Worm (Caenorhabditis elegans) whole organism, late embryonic: ENCODE results near the gene R13H4.2.

Experiments
- C38D4.7 ChIP-seq: fragments of 200-800 bp; sonication (Bioruptor generic); optimal IDR thresholded peaks from 2 replicates; lab custom pipeline; 2018; ENCODE audit warnings: mild to moderate bottlenecking, missing genetic modification characterization, moderate library complexity, missing compliant biosample characterization
- F13H6.1 ChIP-seq: sonication (generic microtip); optimal IDR thresholded peaks from 2 replicates; lab custom pipeline; 2016; ENCODE audit warnings: missing genetic modification characterization, missing compliant biosample characterization
- K02D7.2 ChIP-seq: sonication (generic microtip); optimal IDR thresholded peaks from 2 replicates; lab custom pipeline; 2017; ENCODE audit warnings: mild to moderate bottlenecking, missing genetic modification characterization, missing compliant biosample characterization
- K09A11.1 ChIP-seq: sonication (generic microtip); optimal IDR thresholded peaks from 2 replicates; lab custom pipeline; 2017; ENCODE audit warnings: antibody characterized with exemption, mild to moderate bottlenecking, missing genetic modification characterization, missing compliant biosample characterization; ENCODE audit not compliant: insufficient read depth
- Y22D7AL.16 ChIP-seq: sonication (generic microtip); optimal IDR thresholded peaks from 2 replicates; lab custom pipeline; 2016; ENCODE audit warnings: missing genetic modification characterization, missing compliant biosample characterization
- ahr-1 ChIP-seq: sonication (generic microtip); optimal IDR thresholded peaks from 2 replicates; lab custom pipeline; 2016; ENCODE audit warnings: missing genetic modification characterization, missing compliant biosample characterization
- ama-1 ChIP-seq: fragments of 150-350 bp; optimal IDR thresholded peaks from 2 replicates; lab custom pipeline; 2014
- ceh-18 ChIP-seq: sonication (generic microtip); optimal IDR thresholded peaks from 2 replicates; lab custom pipeline; 2016; ENCODE audit warnings: missing genetic modification characterization, missing compliant biosample characterization
- ceh-30 ChIP-seq: fragments of 150-350 bp; optimal IDR thresholded peaks from 2 replicates; lab custom pipeline; 2014; ENCODE audit warnings: missing biosample characterization, missing genetic modification characterization
- ceh-31 ChIP-seq: sonication (generic microtip); optimal IDR thresholded peaks from 2 replicates; lab custom pipeline; 2016; ENCODE audit warnings: missing genetic modification characterization, missing compliant biosample characterization
- ceh-34 ChIP-seq: sonication (generic microtip); optimal IDR thresholded peaks from 2 replicates; lab custom pipeline; 2016; ENCODE audit warnings: mild to moderate bottlenecking, missing genetic modification characterization, missing compliant biosample characterization
- ceh-48 ChIP-seq: sonication (generic microtip); optimal IDR thresholded peaks from 2 replicates; lab custom pipeline; 2016; ENCODE audit warnings: missing genetic modification characterization, inconsistent platforms, missing compliant biosample characterization
- ceh-9 ChIP-seq: sonication (generic microtip); optimal IDR thresholded peaks from 2 replicates; lab custom pipeline; 2016; ENCODE audit warnings: mild to moderate bottlenecking, missing genetic modification characterization, inconsistent platforms, missing compliant biosample characterization
- elt-2 ChIP-seq: sonication (generic microtip); optimal IDR thresholded peaks from 2 replicates; lab custom pipeline; 2016; ENCODE audit warnings: missing genetic modification reagents, missing genetic modification characterization, missing compliant biosample characterization
- eyg-1 ChIP-seq: sonication (generic microtip); optimal IDR thresholded peaks from 2 replicates; lab custom pipeline; 2016; ENCODE audit warnings: missing genotype, missing genetic modification characterization, missing compliant biosample characterization
- fax-1 ChIP-seq: sonication (generic microtip); optimal IDR thresholded peaks from 2 replicates; lab custom pipeline; 2016; ENCODE audit warnings: missing genotype, missing genetic modification characterization, missing compliant biosample characterization
- hlh-30 ChIP-seq: sonication (generic microtip); optimal IDR thresholded peaks from 2 replicates; lab custom pipeline; 2017; ENCODE audit warnings: antibody characterized with exemption, missing genetic modification characterization, missing compliant biosample characterization; ENCODE audit not compliant: insufficient read depth
- lin-11 ChIP-seq: fragments of 200-800 bp; sonication (Bioruptor generic); optimal IDR thresholded peaks from 2 replicates; lab custom pipeline; 2018; ENCODE audit warnings: mild to moderate bottlenecking, missing genetic modification characterization, missing compliant biosample characterization
- madf-2 ChIP-seq: sonication (generic microtip); optimal IDR thresholded peaks from 2 replicates; lab custom pipeline; 2017; ENCODE audit warnings: missing genetic modification characterization, missing compliant biosample characterization
- mec-3 ChIP-seq: sonication (generic microtip); optimal IDR thresholded peaks from 2 replicates; lab custom pipeline; 2016; ENCODE audit warnings: borderline replicate concordance, missing genetic modification characterization, missing compliant biosample characterization
- nfya-1 ChIP-seq: sonication (generic microtip); optimal IDR thresholded peaks from 2 replicates; lab custom pipeline; 2017; ENCODE audit warnings: missing genetic modification characterization, mild to moderate bottlenecking, missing compliant biosample characterization, antibody characterized with exemption, moderate library complexity
- odd-2 ChIP-seq: sonication (generic microtip); optimal IDR thresholded peaks from 2 replicates; lab custom pipeline; 2017; ENCODE audit warnings: antibody characterized with exemption, mild to moderate bottlenecking, missing genetic modification characterization, missing compliant biosample characterization
- pax-1 ChIP-seq: fragments of 150-350 bp; optimal IDR thresholded peaks from 2 replicates; lab custom pipeline; 2014; ENCODE audit warnings: missing biosample characterization, missing genetic modification characterization
- pha-4 ChIP-seq: fragments of 150-350 bp; optimal IDR thresholded peaks from 2 replicates; lab custom pipeline; 2018; ENCODE audit warnings: missing biosample characterization, missing genetic modification reagents, missing genetic modification characterization
- pros-1 ChIP-seq: fragments of 150-350 bp; optimal IDR thresholded peaks from 2 replicates; lab custom pipeline; 2014; ENCODE audit warnings: missing biosample characterization, missing genetic modification reagents, missing genetic modification characterization
- ref-2 ChIP-seq: sonication (generic microtip); optimal IDR thresholded peaks from 2 replicates; lab custom pipeline; 2016; ENCODE audit warnings: missing genetic modification characterization, missing compliant biosample characterization
- syd-9 ChIP-seq: sonication (generic microtip); optimal IDR thresholded peaks from 2 replicates; lab custom pipeline; 2016; ENCODE audit warnings: mild to moderate bottlenecking, missing genetic modification characterization, moderate library complexity, missing compliant biosample characterization
- ttx-3 ChIP-seq: sonication (generic microtip); optimal IDR thresholded peaks from 2 replicates; lab custom pipeline; 2016; ENCODE audit warnings: missing genetic modification reagents, missing genetic modification characterization, missing compliant biosample characterization
- unc-42 ChIP-seq: sonication (generic microtip); optimal IDR thresholded peaks from 2 replicates; lab custom pipeline; 2016; ENCODE audit warnings: missing genotype, missing genetic modification characterization, missing compliant biosample characterization
- unc-86 ChIP-seq: sonication (generic microtip); optimal IDR thresholded peaks from 2 replicates; lab custom pipeline; 2016; ENCODE audit warnings: missing genetic modification characterization, missing compliant biosample characterization
- ztf-16 ChIP-seq: sonication (generic microtip); optimal IDR thresholded peaks from 2 replicates; lab custom pipeline; 2017; ENCODE audit warnings: missing genetic modification characterization, missing compliant biosample characterization

Gene R13H4.2

DNA sequence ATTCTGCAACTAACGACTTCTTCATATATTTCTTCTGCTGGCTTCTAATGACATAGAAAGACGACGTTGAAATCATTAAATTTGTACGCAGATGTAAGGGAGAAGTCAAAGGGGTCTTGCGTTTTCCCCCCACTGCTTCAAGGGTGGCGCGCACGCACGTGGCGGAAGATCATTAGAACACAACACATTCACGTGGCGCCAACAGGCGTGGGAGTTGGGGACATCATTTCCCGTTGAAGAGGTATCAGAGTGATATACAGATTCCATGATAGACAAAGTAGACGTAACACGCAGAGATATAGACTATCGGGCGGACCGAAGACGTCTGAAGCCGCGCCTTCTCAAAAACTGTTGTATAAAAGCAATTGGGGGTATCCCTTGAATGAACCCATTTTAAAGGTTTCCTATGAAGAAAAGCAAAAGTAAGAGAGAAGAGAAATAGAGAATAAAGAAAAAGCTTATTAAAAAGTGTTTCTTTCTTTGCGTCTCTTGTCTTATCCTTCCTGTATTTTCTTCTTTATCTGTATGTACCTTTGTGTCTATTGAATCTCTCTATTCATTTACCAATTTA is 36.9 kb upstream of the R13H4.2 start:
- TF ChIP-seq ceh-9 (tag; lab: Kevin White, UChicago) = no peak
- TF ChIP-seq syd-9 (tag; lab: Kevin White, UChicago) = no peak
- TF ChIP-seq ama-1 (lab: Kevin White, UChicago) = no peak
- no peak for TF ChIP-seq ztf-16 (tag; lab: Kevin White, UChicago)
- no peak for TF ChIP-seq unc-42 (tag; lab: Kevin White, UChicago)
- TF ChIP-seq F13H6.1 = peak; percentile 27
- peak; percentile 20 for TF ChIP-seq ceh-18
- TF ChIP-seq ref-2 (tag; lab: Kevin White, UChicago) = peak; percentile 3

ce11 chrV:11800486-11800885 is 35.7 kb upstream of the R13H4.2 start:
- TF ChIP-seq odd-2 (tag; lab: Kevin White, UChicago) (no peak), ceh-30 (tag; lab: Kevin White, UChicago) (no peak), mec-3 (tag; lab: Kevin White, UChicago) (no peak), Y22D7AL.16 (tag; lab: Kevin White, UChicago) (no peak)

DNA sequence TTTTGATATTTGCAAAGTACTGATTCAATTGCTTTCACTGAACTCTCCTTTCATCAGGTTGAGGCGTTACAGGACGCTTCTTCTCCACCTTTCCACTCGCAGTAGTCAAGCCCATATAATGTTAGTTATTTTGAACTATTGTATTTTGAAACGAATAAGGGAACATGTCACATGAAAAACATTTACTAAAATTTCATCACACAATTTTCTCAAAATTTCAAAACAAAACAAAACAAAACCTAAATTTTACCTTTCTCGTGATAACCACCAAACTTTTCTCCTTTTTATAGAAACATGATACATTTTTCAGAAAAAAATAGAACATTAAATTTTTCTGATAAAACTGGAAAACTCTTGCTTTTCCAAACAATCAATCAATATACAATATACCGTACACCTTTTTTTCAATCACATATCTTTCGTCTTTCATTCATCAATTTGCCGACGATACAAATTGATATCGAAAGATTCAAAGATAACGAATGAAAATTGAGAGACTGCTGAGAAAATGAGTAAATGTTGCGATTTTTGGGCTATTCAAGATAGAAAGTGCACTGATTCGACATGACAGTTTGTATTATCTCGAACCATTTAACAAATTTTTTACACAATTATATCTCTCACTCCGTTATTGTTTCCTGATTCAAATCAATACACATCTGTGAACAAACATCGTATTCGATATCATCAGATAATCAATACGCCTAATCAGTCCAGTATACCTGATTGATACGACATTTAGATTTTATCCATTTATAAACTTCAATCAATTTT is 34.9 kb upstream of the R13H4.2 start:
- TF ChIP-seq elt-2 = peak; percentile 40
- TF ChIP-seq madf-2 (tag; lab: Kevin White, UChicago) = no peak

DNA sequence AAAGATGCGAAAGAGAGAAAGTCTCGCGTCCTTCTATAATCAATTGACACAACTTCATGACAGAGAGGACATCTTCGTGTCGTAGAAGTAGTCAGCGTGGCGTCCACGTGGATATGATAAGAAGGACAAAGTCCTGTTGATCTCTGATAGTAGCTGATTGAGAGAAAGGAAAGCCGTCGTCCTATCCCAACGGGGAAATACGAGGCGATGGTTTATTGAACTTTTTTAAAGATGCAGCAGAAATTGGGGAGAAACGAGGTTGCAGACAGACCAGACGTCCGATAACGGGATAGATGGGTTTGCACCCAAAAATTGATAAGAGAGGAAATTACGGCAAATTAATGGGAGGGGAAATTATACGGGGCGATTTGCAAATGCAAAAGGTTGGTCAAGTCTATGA is 33.7 kb upstream of the R13H4.2 start:
- no peak for TF ChIP-seq Y22D7AL.16 (tag; lab: Kevin White, UChicago)
- TF ChIP-seq lin-11 (tag; lab: Kevin White, UChicago) = no peak
- no peak for TF ChIP-seq odd-2 (tag; lab: Kevin White, UChicago)
- TF ChIP-seq ceh-34 (tag; lab: Kevin White, UChicago) = no peak
- no peak for TF ChIP-seq unc-86
- no peak for TF ChIP-seq nfya-1 (tag; lab: Kevin White, UChicago)

ce11 chrV:11803518-11803994 is 32.6 kb upstream of the R13H4.2 start:
- TF ChIP-seq fax-1 (tag; lab: Kevin White, UChicago) (no peak), pros-1 (tag; lab: Kevin White, UChicago) (no peak), Y22D7AL.16 (tag; lab: Kevin White, UChicago) (no peak), unc-42 (tag; lab: Kevin White, UChicago) (no peak), odd-2 (tag; lab: Kevin White, UChicago) (no peak), ztf-16 (tag; lab: Kevin White, UChicago) (no peak), C38D4.7 (GFP tag; lab: Kevin White, UChicago) (no peak)

DNA sequence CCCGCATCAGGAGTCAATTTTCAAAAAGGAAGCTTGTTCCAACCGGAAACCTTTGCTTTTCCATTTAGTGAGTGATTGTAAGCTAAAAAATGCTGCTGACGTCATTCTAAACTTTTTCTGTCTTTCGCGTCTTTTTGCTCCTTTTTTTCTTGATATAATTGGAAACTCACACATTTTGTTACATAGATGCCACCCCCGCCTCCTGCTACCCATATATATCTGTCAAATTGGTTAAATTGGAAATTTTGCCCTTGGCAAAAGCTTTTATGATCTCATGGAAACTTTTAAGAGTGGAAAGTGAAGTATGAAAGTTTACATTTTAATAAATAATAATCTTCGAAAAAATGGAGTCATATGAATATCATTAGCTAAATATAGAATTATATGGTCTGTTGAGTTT is 26.3 kb upstream of the R13H4.2 start:
- TF ChIP-seq C38D4.7 (GFP tag; lab: Kevin White, UChicago) = no peak
- TF ChIP-seq K09A11.1 = no peak
- TF ChIP-seq K02D7.2 = no peak
- no peak for TF ChIP-seq ttx-3
- no peak for TF ChIP-seq ceh-34 (tag; lab: Kevin White, UChicago)
- no peak for TF ChIP-seq odd-2 (tag; lab: Kevin White, UChicago)
- no peak for TF ChIP-seq pax-1
- TF ChIP-seq hlh-30 (tag; lab: Kevin White, UChicago) = no peak
- TF ChIP-seq pha-4 = no peak
- TF ChIP-seq ceh-31 (tag; lab: Kevin White, UChicago) = no peak
- no peak for TF ChIP-seq ahr-1 (tag; lab: Kevin White, UChicago)
- TF ChIP-seq eyg-1 = no peak
- TF ChIP-seq ceh-18 = no peak
- TF ChIP-seq ceh-48 (tag; lab: Kevin White, UChicago) = no peak
